Worm (Caenorhabditis elegans) whole organism, mixed stage, embryonic: Measurements from ENCODE around the gene dsl-3.

ENCODE experiments used
- M03D4.4 ChIP-seq: sonication (generic microtip); optimal IDR thresholded peaks from 2 replicates; lab custom pipeline; 2017; ENCODE audit warnings: mild to moderate bottlenecking, missing genetic modification characterization, missing compliant biosample characterization
- bed-3 ChIP-seq: fragments of 200-800 bp; sonication (Bioruptor generic); optimal IDR thresholded peaks from 3 replicates; lab custom pipeline; 2018; ENCODE audit warnings: mild to moderate bottlenecking, missing genetic modification characterization, moderate library complexity, missing compliant biosample characterization
- blmp-1 ChIP-seq: fragments of 150-350 bp; optimal IDR thresholded peaks from 2 replicates; lab custom pipeline; 2014; ENCODE audit warnings: missing biosample characterization, missing genetic modification characterization
- ceh-39 ChIP-seq: fragments of 150-350 bp; optimal IDR thresholded peaks from 2 replicates; lab custom pipeline; 2014; ENCODE audit warnings: missing biosample characterization, missing genetic modification characterization
- ceh-43 ChIP-seq: fragments of 200-800 bp; sonication (Bioruptor generic); optimal IDR thresholded peaks from 2 replicates; lab custom pipeline; 2018; ENCODE audit warnings: mild to moderate bottlenecking, missing genetic modification characterization, moderate library complexity, missing compliant biosample characterization
- ceh-83 ChIP-seq: fragments of 200-800 bp; sonication (Bioruptor generic); optimal IDR thresholded peaks from 2 replicates; lab custom pipeline; 2018; ENCODE audit warnings: mild to moderate bottlenecking, missing genetic modification characterization, missing compliant biosample characterization
- ces-1 ChIP-seq: fragments of 150-350 bp; optimal IDR thresholded peaks from 2 replicates; lab custom pipeline; 2014; ENCODE audit warnings: missing biosample characterization, missing genetic modification reagents, missing genetic modification characterization
- cnd-1 ChIP-seq: fragments of 200-800 bp; sonication (Bioruptor generic); optimal IDR thresholded peaks from 2 replicates; lab custom pipeline; 2018; ENCODE audit warnings: mild to moderate bottlenecking, missing genetic modification characterization, missing compliant biosample characterization
- drap-1 ChIP-seq: fragments of 200-800 bp; sonication (Bioruptor generic); optimal IDR thresholded peaks from 3 replicates; lab custom pipeline; 2018; ENCODE audit warnings: mild to moderate bottlenecking, missing genetic modification characterization, missing compliant biosample characterization
- elt-1 ChIP-seq: sonication (generic microtip); optimal IDR thresholded peaks from 2 replicates; lab custom pipeline; 2017; ENCODE audit warnings: missing genetic modification characterization, mild to moderate bottlenecking, missing compliant biosample characterization, antibody characterized with exemption, moderate library complexity, borderline replicate concordance; ENCODE audit not compliant: insufficient read depth
- elt-3 ChIP-seq: fragments of 150-350 bp; optimal IDR thresholded peaks from 2 replicates; lab custom pipeline; 2014; ENCODE audit warnings: missing biosample characterization, missing genetic modification characterization
- flh-1 ChIP-seq: fragments of 200-800 bp; sonication (Bioruptor generic); optimal IDR thresholded peaks from 2 replicates; lab custom pipeline; 2018; ENCODE audit warnings: mild to moderate bottlenecking, missing genetic modification characterization, moderate library complexity, missing compliant biosample characterization
- ham-2 ChIP-seq: fragments of 200-800 bp; sonication (Bioruptor generic); optimal IDR thresholded peaks from 2 replicates; lab custom pipeline; 2018; ENCODE audit warnings: mild to moderate bottlenecking, missing genetic modification characterization, missing compliant biosample characterization
- hlh-1 ChIP-seq: fragments of 150-350 bp; optimal IDR thresholded peaks from 2 replicates; lab custom pipeline; 2014; ENCODE audit warnings: missing biosample characterization, missing genetic modification reagents, missing genetic modification characterization
- lin-13 ChIP-seq: fragments of 150-350 bp; optimal IDR thresholded peaks from 2 replicates; lab custom pipeline; 2014; ENCODE audit warnings: missing biosample characterization, missing genetic modification characterization
- lin-32 ChIP-seq: fragments of 200-800 bp; sonication (Bioruptor generic); optimal IDR thresholded peaks from 2 replicates; lab custom pipeline; 2018; ENCODE audit warnings: mild to moderate bottlenecking, missing genetic modification characterization, missing compliant biosample characterization
- lsy-2 ChIP-seq: fragments of 150-350 bp; optimal IDR thresholded peaks from 2 replicates; lab custom pipeline; 2014; ENCODE audit warnings: missing biosample characterization, missing genetic modification characterization
- mab-5 ChIP-seq: fragments of 150-350 bp; optimal IDR thresholded peaks from 2 replicates; lab custom pipeline; 2014; ENCODE audit warnings: missing biosample characterization, missing genetic modification characterization
- mep-1 ChIP-seq: fragments of 150-350 bp; optimal IDR thresholded peaks from 2 replicates; lab custom pipeline; 2017; ENCODE audit warnings: missing biosample characterization, missing genetic modification reagents, missing genetic modification characterization, inconsistent platforms
- mls-2 ChIP-seq: sonication (generic microtip); optimal IDR thresholded peaks from 2 replicates; lab custom pipeline; 2016; ENCODE audit warnings: mild to moderate bottlenecking, missing genetic modification characterization, moderate library complexity, missing compliant biosample characterization
- nhr-12 ChIP-seq: fragments of 150-350 bp; optimal IDR thresholded peaks from 2 replicates; lab custom pipeline; 2014; ENCODE audit warnings: missing biosample characterization, missing genetic modification characterization
- nhr-2 ChIP-seq: fragments of 150-350 bp; optimal IDR thresholded peaks from 2 replicates; lab custom pipeline; 2014; ENCODE audit warnings: missing biosample characterization, missing genetic modification characterization
- nhr-237 ChIP-seq: fragments of 150-350 bp; optimal IDR thresholded peaks from 2 replicates; lab custom pipeline; 2014; ENCODE audit warnings: missing biosample characterization, missing genetic modification characterization
- nhr-28 ChIP-seq: fragments of 150-350 bp; optimal IDR thresholded peaks from 2 replicates; lab custom pipeline; 2014; ENCODE audit warnings: missing biosample characterization, missing genetic modification characterization
- nhr-76 ChIP-seq: sonication (generic microtip); optimal IDR thresholded peaks from 2 replicates; lab custom pipeline; 2017; ENCODE audit warnings: missing biosample characterization, missing genetic modification characterization
- pha-4 ChIP-seq: fragments of 150-350 bp; optimal IDR thresholded peaks from 2 replicates; lab custom pipeline; 2018; ENCODE audit warnings: missing biosample characterization, missing genetic modification reagents, missing genetic modification characterization
- sem-2 ChIP-seq: fragments of 200-800 bp; sonication (Bioruptor generic); optimal IDR thresholded peaks from 2 replicates; lab custom pipeline; 2018; ENCODE audit warnings: mild to moderate bottlenecking, missing genetic modification characterization, missing compliant biosample characterization
- snpc-4 ChIP-seq: fragments of 150-350 bp; optimal IDR thresholded peaks from 2 replicates; lab custom pipeline; 2014; ENCODE audit warnings: missing biosample characterization, missing genetic modification characterization
- sptf-1 ChIP-seq: sonication (generic microtip); optimal IDR thresholded peaks from 2 replicates; lab custom pipeline; 2017; ENCODE audit warnings: mild to moderate bottlenecking, missing genetic modification characterization, moderate library complexity, missing compliant biosample characterization
- tbx-8 ChIP-seq: fragments of 200-800 bp; sonication (Bioruptor generic); optimal IDR thresholded peaks from 2 replicates; lab custom pipeline; 2018; ENCODE audit warnings: mild to moderate bottlenecking, missing genetic modification characterization, moderate library complexity, missing compliant biosample characterization
- unc-120 ChIP-seq: sonication (generic microtip); optimal IDR thresholded peaks from 2 replicates; lab custom pipeline; 2017; ENCODE audit warnings: missing genetic modification characterization, missing compliant biosample characterization; ENCODE audit not compliant: poor library complexity, severe bottlenecking
- unc-39 ChIP-seq: fragments of 150-350 bp; optimal IDR thresholded peaks from 2 replicates; lab custom pipeline; 2014; ENCODE audit warnings: missing biosample characterization, missing genetic modification characterization
- unc-62 ChIP-seq: fragments of 150-350 bp; optimal IDR thresholded peaks from 2 replicates; lab custom pipeline; 2014; ENCODE audit warnings: missing biosample characterization, missing genetic modification reagents, missing genetic modification characterization
- zip-8 ChIP-seq: fragments of 150-350 bp; optimal IDR thresholded peaks from 2 replicates; lab custom pipeline; 2014; ENCODE audit warnings: missing biosample characterization, missing genetic modification characterization
- ztf-11 ChIP-seq: fragments of 150-350 bp; optimal IDR thresholded peaks from 2 replicates; lab custom pipeline; 2014; ENCODE audit warnings: missing biosample characterization, missing genetic modification characterization

dsl-3 gene

ce11 chrIV:1595802-1596201, 14.3 kb upstream of the dsl-3 start, which contains the start of gene npp-8:
npp-8 (minus strand) TSS chrIV:1595824.
- TF ChIP-seq tbx-8 (GFP tag; lab: Kevin White, UChicago): peak; percentile 77
- no peak for TF ChIP-seq zip-8 (tag; lab: Kevin White, UChicago)
- peak; percentile 84 for TF ChIP-seq drap-1
- TF ChIP-seq sem-2 (GFP tag; lab: Kevin White, UChicago): peak; percentile 66
- peak; percentile 55 for TF ChIP-seq lin-32 (GFP tag; lab: Kevin White, UChicago)
- TF ChIP-seq ceh-43: peak; percentile 88
- TF ChIP-seq lin-13 (tag; lab: Kevin White, UChicago): peak; percentile 95
- TF ChIP-seq hlh-1: peak; percentile 96
- peak; percentile 89 for TF ChIP-seq M03D4.4
- TF ChIP-seq nhr-237 (tag; lab: Kevin White, UChicago): peak; percentile 73
- TF ChIP-seq ceh-83 (GFP tag; lab: Kevin White, UChicago): peak; percentile 78
- peak; percentile 91 for TF ChIP-seq mls-2 (tag; lab: Kevin White, UChicago)
- peak; percentile 83 for TF ChIP-seq cnd-1
- TF ChIP-seq ceh-39 (tag; lab: Kevin White, UChicago): no peak
- TF ChIP-seq elt-3 (tag; lab: Kevin White, UChicago): no peak
- peak; percentile 77 for TF ChIP-seq nhr-12 (tag; lab: Kevin White, UChicago)
- no peak for TF ChIP-seq snpc-4 (tag; lab: Kevin White, UChicago)
- TF ChIP-seq sptf-1 (tag; lab: Kevin White, UChicago): peak; percentile 95
- TF ChIP-seq nhr-28 (tag; lab: Kevin White, UChicago): no peak
- peak; percentile 43 for TF ChIP-seq mab-5 (tag; lab: Kevin White, UChicago)
- peak; percentile 0 for TF ChIP-seq elt-1 (tag; lab: Kevin White, UChicago)
- TF ChIP-seq lsy-2: peak; percentile 70
- TF ChIP-seq pha-4 (tag; lab: Kevin White, UChicago): peak; percentile 69
- peak; percentile 69 for TF ChIP-seq bed-3 (GFP tag; lab: Kevin White, UChicago)
- no peak for TF ChIP-seq blmp-1 (tag; lab: Kevin White, UChicago)
- peak; percentile 70 for TF ChIP-seq ham-2 (GFP tag; lab: Kevin White, UChicago)
- TF ChIP-seq unc-62: peak; percentile 38
- TF ChIP-seq nhr-2 (tag; lab: Kevin White, UChicago): no peak
- TF ChIP-seq mep-1 (tag; lab: Kevin White, UChicago): peak; percentile 96
- TF ChIP-seq unc-120 (tag; lab: Kevin White, UChicago): peak; percentile 83
- TF ChIP-seq unc-39 (tag; lab: Kevin White, UChicago): peak; percentile 51
- TF ChIP-seq flh-1 (GFP tag; lab: Kevin White, UChicago): peak; percentile 59
- TF ChIP-seq ztf-11 (tag; lab: Kevin White, UChicago): peak; percentile 88
- peak; percentile 41 for TF ChIP-seq ces-1 (GFP tag; lab: Kevin White, UChicago)
- TF ChIP-seq nhr-76: peak; percentile 12

DNA sequence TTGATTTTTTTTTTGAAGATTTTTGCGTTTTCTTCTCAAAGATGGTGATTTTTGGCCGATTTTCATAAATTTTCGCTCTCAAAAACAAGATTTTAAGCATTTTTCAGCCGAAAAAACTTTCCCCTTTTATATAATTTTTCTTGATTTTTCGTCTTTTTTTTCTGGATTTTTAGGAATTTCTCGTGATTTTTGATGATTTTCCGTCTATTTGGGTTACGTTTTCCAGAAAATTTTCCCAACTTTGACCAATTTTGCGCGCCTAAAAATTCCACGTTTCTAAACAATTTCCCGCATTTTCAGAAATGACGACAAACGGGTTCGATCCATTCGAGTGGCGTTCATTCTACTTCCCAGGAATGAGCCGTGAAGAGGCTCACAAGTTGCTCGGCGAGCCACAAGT, 13.1 kb upstream of the dsl-3 start, which contains the start of gene ced-2:
TSS of gene ced-2 (plus strand) at position 301 of the 400 bp plus-strand sequence.
- TF ChIP-seq snpc-4 (tag; lab: Kevin White, UChicago) (no peak), lsy-2 (no peak), zip-8 (tag; lab: Kevin White, UChicago) (no peak), mls-2 (tag; lab: Kevin White, UChicago) (no peak), mep-1 (tag; lab: Kevin White, UChicago) (no peak), hlh-1 (no peak), nhr-237 (tag; lab: Kevin White, UChicago) (no peak), nhr-2 (tag; lab: Kevin White, UChicago) (no peak), sem-2 (GFP tag; lab: Kevin White, UChicago) (no peak), flh-1 (GFP tag; lab: Kevin White, UChicago) (no peak), pha-4 (tag; lab: Kevin White, UChicago) (no peak), ceh-43 (no peak), nhr-76 (no peak), ceh-83 (GFP tag; lab: Kevin White, UChicago) (no peak), elt-3 (tag; lab: Kevin White, UChicago) (no peak)

ce11 chrIV:1600784-1601183, 9.3 kb upstream of the dsl-3 start:
- TF ChIP-seq zip-8 (tag; lab: Kevin White, UChicago) (no peak), tbx-8 (GFP tag; lab: Kevin White, UChicago) (no peak), nhr-28 (tag; lab: Kevin White, UChicago) (no peak), unc-39 (tag; lab: Kevin White, UChicago) (no peak), ceh-83 (GFP tag; lab: Kevin White, UChicago) (no peak), elt-1 (tag; lab: Kevin White, UChicago) (no peak), elt-3 (tag; lab: Kevin White, UChicago) (no peak), snpc-4 (tag; lab: Kevin White, UChicago) (no peak), pha-4 (tag; lab: Kevin White, UChicago) (no peak), mep-1 (tag; lab: Kevin White, UChicago) (no peak), unc-120 (tag; lab: Kevin White, UChicago) (no peak), M03D4.4 (no peak), nhr-2 (tag; lab: Kevin White, UChicago) (no peak), ceh-39 (tag; lab: Kevin White, UChicago) (no peak), lin-32 (GFP tag; lab: Kevin White, UChicago) (no peak), ztf-11 (tag; lab: Kevin White, UChicago) (no peak), mab-5 (tag; lab: Kevin White, UChicago) (no peak), flh-1 (GFP tag; lab: Kevin White, UChicago) (no peak), lsy-2 (no peak)
